Worm (Caenorhabditis elegans) whole organism, mixed stage, embryonic: Measurements from ENCODE around the gene fkb-6.

Source experiments
- elt-1 ChIP-seq: sonication (generic microtip); optimal IDR thresholded peaks from 2 replicates; lab custom pipeline; 2017; ENCODE audit warnings: missing genetic modification characterization, mild to moderate bottlenecking, missing compliant biosample characterization, antibody characterized with exemption, moderate library complexity, borderline replicate concordance; ENCODE audit not compliant: insufficient read depth
- lsy-2 ChIP-seq: fragments of 150-350 bp; optimal IDR thresholded peaks from 2 replicates; lab custom pipeline; 2014; ENCODE audit warnings: missing biosample characterization, missing genetic modification characterization

- TF ChIP-seq lsy-2 (no peak), elt-1 (tag; lab: Kevin White, UChicago) (no peak)
Observed at ce11 chrV:20853581-20854161, 7.7 kb downstream of the fkb-6 start, which contains the start of gene F31D4.5.
